Fruit fly (Drosophila melanogaster) whole organism, wandering third instar larva: Measurements from ENCODE around the gene SLIRP2.

Source experiments
- Abd-B ChIP-seq: fragments of >200 bp; optimal IDR thresholded peaks from 2 replicates; lab custom pipeline; 2017; ENCODE audit warnings: missing biosample characterization, missing genetic modification characterization
- CG32264 ChIP-seq: fragments of 200-800 bp; sonication (Bioruptor generic); optimal IDR thresholded peaks from 2 replicates; lab custom pipeline; 2016; ENCODE audit warnings: missing biosample characterization, missing genetic modification characterization
- CG9705 ChIP-seq: fragments of 200-800 bp; sonication (Bioruptor generic); optimal IDR thresholded peaks from 2 replicates; lab custom pipeline; 2018; ENCODE audit warnings: missing biosample characterization, mild to moderate bottlenecking, missing genetic modification characterization
- CrebA ChIP-seq: fragments of 200-800 bp; sonication (Bioruptor generic); optimal IDR thresholded peaks from 2 replicates; lab custom pipeline; 2016; ENCODE audit warnings: missing biosample characterization, mild to moderate bottlenecking, missing genetic modification characterization, borderline replicate concordance
- Dfd ChIP-seq: fragments of >200 bp; optimal IDR thresholded peaks from 2 replicates; lab custom pipeline; 2017; ENCODE audit warnings: missing biosample characterization, missing genetic modification characterization
- Dif ChIP-seq: fragments of 200-275, 200-300 bp; sonication (Bioruptor generic); optimal IDR thresholded peaks from 2 replicates; lab custom pipeline; 2018; ENCODE audit warnings: missing biosample characterization, missing genetic modification characterization; ENCODE audit not compliant: partially characterized antibody
- GATAd ChIP-seq: sonication (Bioruptor generic); optimal IDR thresholded peaks from 2 replicates; lab custom pipeline; 2016; ENCODE audit warnings: missing biosample characterization, missing genetic modification characterization
- HLH106 ChIP-seq: fragments of 200-800 bp; optimal IDR thresholded peaks from 3 replicates; lab custom pipeline; 2019; ENCODE audit warnings: missing biosample characterization, mild to moderate bottlenecking, missing genetic modification characterization, moderate library complexity
- Hnf4 ChIP-seq: fragments of 200-800 bp; sonication (Bioruptor generic); optimal IDR thresholded peaks from 2 replicates; lab custom pipeline; 2016; ENCODE audit warnings: missing biosample characterization, mild to moderate bottlenecking, missing genetic modification characterization
- Hr78 ChIP-seq: fragments of >200 bp; optimal IDR thresholded peaks from 2 replicates; lab custom pipeline; 2017; ENCODE audit warnings: missing biosample characterization, missing genetic modification characterization
- Hr83 ChIP-seq: fragments of 200-300 bp; sonication (Bioruptor generic); optimal IDR thresholded peaks from 2 replicates; lab custom pipeline; 2016; ENCODE audit warnings: missing biosample characterization, mild to moderate bottlenecking, missing genetic modification characterization, moderate library complexity; ENCODE audit not compliant: poor library complexity, severe bottlenecking
- Jra ChIP-seq: sonication (Bioruptor generic); optimal IDR thresholded peaks from 2 replicates; lab custom pipeline; 2016; ENCODE audit warnings: missing biosample characterization, missing genetic modification characterization
- Mio ChIP-seq: sonication (Bioruptor generic); optimal IDR thresholded peaks from 2 replicates; lab custom pipeline; 2016; ENCODE audit warnings: missing biosample characterization, missing genetic modification characterization
- Myc ChIP-seq: fragments of >200 bp; optimal IDR thresholded peaks from 2 replicates; lab custom pipeline; 2017
- N ChIP-seq: fragments of >200 bp; optimal IDR thresholded peaks from 2 replicates; lab custom pipeline; 2018; ENCODE audit warnings: missing biosample characterization, missing external identifiers, missing genetic modification characterization
- OdsH ChIP-seq: fragments of 200-800 bp; sonication (Bioruptor generic); optimal IDR thresholded peaks from 2 replicates; lab custom pipeline; 2016; ENCODE audit warnings: missing biosample characterization, mild to moderate bottlenecking, missing genetic modification characterization
- Rel ChIP-seq, 2 experiments: fragments of 200-800 bp; sonication (Bioruptor generic) in 1 of 2; optimal IDR thresholded peaks; 2 replicates in 1 of 2; 3 replicates in 1 of 2; lab custom pipeline; 2016 to 2019; ENCODE audit warnings: mild to moderate bottlenecking in 2 of 2, missing biosample characterization in 2 of 2, missing genetic modification characterization in 2 of 2, moderate library complexity in 1 of 2
- Sp1 ChIP-seq: fragments of 200-800 bp; sonication (Bioruptor generic); optimal IDR thresholded peaks from 3 replicates; lab custom pipeline; 2019; ENCODE audit warnings: missing biosample characterization, mild to moderate bottlenecking, missing genetic modification characterization, moderate library complexity
- Vsx2 ChIP-seq: fragments of 200-300, 225-300 bp; sonication (Bioruptor generic); optimal IDR thresholded peaks from 2 replicates; lab custom pipeline; 2018; ENCODE audit warnings: missing biosample characterization, missing genetic modification characterization; ENCODE audit not compliant: partially characterized antibody
- br ChIP-seq: fragments of 200-800 bp; sonication (Bioruptor generic); optimal IDR thresholded peaks from 2 replicates; lab custom pipeline; 2016; ENCODE audit warnings: missing biosample characterization, missing genetic modification characterization
- brk ChIP-seq: fragments of 200-800 bp; sonication (Bioruptor generic); optimal IDR thresholded peaks from 2 replicates; lab custom pipeline; 2016; ENCODE audit warnings: missing biosample characterization, mild to moderate bottlenecking, missing genetic modification characterization
- dl ChIP-seq, 2 experiments: fragments of 175-275, 200-275 bp in 1 of 2; fragments of 200-275 bp in 1 of 2; sonication (Bioruptor generic); optimal IDR thresholded peaks; lab custom pipeline; 2018; ENCODE audit warnings: mild to moderate bottlenecking in 2 of 2, missing biosample characterization in 2 of 2, missing genetic modification characterization in 2 of 2, moderate library complexity in 2 of 2; ENCODE audit not compliant: partially characterized antibody in 2 of 2, insufficient read depth in 1 of 2
- dmrt93B ChIP-seq: fragments of 200-800 bp; sonication (Bioruptor generic); optimal IDR thresholded peaks from 2 replicates; lab custom pipeline; 2018; ENCODE audit warnings: missing biosample characterization, mild to moderate bottlenecking, missing genetic modification characterization
- dsf ChIP-seq: sonication (Bioruptor generic); optimal IDR thresholded peaks from 2 replicates; lab custom pipeline; 2016; ENCODE audit warnings: missing biosample characterization, missing genetic modification characterization, borderline replicate concordance
- ey ChIP-seq: fragments of 200-800 bp; sonication (Bioruptor generic); optimal IDR thresholded peaks from 2 replicates; lab custom pipeline; 2016; ENCODE audit warnings: missing biosample characterization, missing genetic modification characterization
- foxo ChIP-seq, 2 experiments: fragments of 200-800 bp; sonication (Bioruptor generic); optimal IDR thresholded peaks; 2 replicates in 1 of 2; 3 replicates in 1 of 2; lab custom pipeline; 2016 to 2017; ENCODE audit warnings: missing biosample characterization in 2 of 2, missing genetic modification characterization in 2 of 2
- fru ChIP-seq: fragments of 200-800 bp; sonication (Bioruptor generic); optimal IDR thresholded peaks from 3 replicates; lab custom pipeline; 2016; ENCODE audit warnings: missing biosample characterization, mild to moderate bottlenecking, missing genetic modification characterization
- h ChIP-seq: fragments of 200-800 bp; sonication (Bioruptor generic); optimal IDR thresholded peaks from 3 replicates; lab custom pipeline; 2016; ENCODE audit warnings: missing biosample characterization, mild to moderate bottlenecking, missing genetic modification characterization
- jim ChIP-seq: fragments of 175-275, 200-325 bp; sonication (Bioruptor generic); optimal IDR thresholded peaks from 2 replicates; lab custom pipeline; 2016; ENCODE audit warnings: missing biosample characterization, mild to moderate bottlenecking, missing genetic modification characterization
- lola ChIP-seq: fragments of >200 bp; optimal IDR thresholded peaks from 2 replicates; lab custom pipeline; 2017; ENCODE audit warnings: missing biosample characterization, missing genetic modification characterization
- pan ChIP-seq: fragments of >200 bp; optimal IDR thresholded peaks from 2 replicates; lab custom pipeline; 2017
- psq ChIP-seq: fragments of 200-800 bp; sonication (Bioruptor generic); optimal IDR thresholded peaks from 3 replicates; lab custom pipeline; 2017; ENCODE audit warnings: missing biosample characterization, mild to moderate bottlenecking, missing genetic modification characterization, moderate library complexity
- rgr ChIP-seq: fragments of 200-800 bp; sonication (Bioruptor generic); optimal IDR thresholded peaks from 3 replicates; lab custom pipeline; 2016; ENCODE audit warnings: missing biosample characterization, mild to moderate bottlenecking, missing genetic modification characterization
- sage ChIP-seq: fragments of 200-800 bp; sonication (Bioruptor generic); optimal IDR thresholded peaks from 2 replicates; lab custom pipeline; 2016; ENCODE audit warnings: missing biosample characterization, mild to moderate bottlenecking, missing genetic modification characterization
- sv ChIP-seq: fragments of 200-800 bp; sonication (Bioruptor generic); optimal IDR thresholded peaks from 3 replicates; lab custom pipeline; 2016; ENCODE audit warnings: missing biosample characterization, missing genetic modification characterization
- tai ChIP-seq: sonication (Bioruptor generic); optimal IDR thresholded peaks from 2 replicates; lab custom pipeline; 2016; ENCODE audit warnings: missing biosample characterization, missing genetic modification characterization
- usp ChIP-seq: fragments of >200 bp; optimal IDR thresholded peaks from 2 replicates; lab custom pipeline; 2017; ENCODE audit warnings: missing biosample characterization, missing genetic modification characterization
- woc ChIP-seq: sonication (Bioruptor generic); optimal IDR thresholded peaks from 2 replicates; lab custom pipeline; 2016; ENCODE audit warnings: missing biosample characterization, mild to moderate bottlenecking, missing genetic modification characterization

Gene SLIRP2

dm6 chr3R:8669029-8669707 is 18.3 kb downstream of the SLIRP2 start:
- TF ChIP-seq usp: no peak
- TF ChIP-seq fru (GFP tag; lab: Kevin White, UChicago): peak; percentile 98
- TF ChIP-seq h (GFP tag; lab: Kevin White, UChicago): peak; percentile 99
- TF ChIP-seq lola (GFP tag; lab: Kevin White, UChicago): no peak
- TF ChIP-seq Hr78 (GFP tag; lab: Kevin White, UChicago): no peak
- peak; percentile 98 for TF ChIP-seq ey (GFP tag; lab: Kevin White, UChicago)
- peak; percentile 98 for TF ChIP-seq rgr
- peak; percentile 92 for TF ChIP-seq CG9705 (GFP tag; lab: Kevin White, UChicago)
- peak; percentile 99 for TF ChIP-seq OdsH (GFP tag; lab: Kevin White, UChicago)
- TF ChIP-seq Hr83 (GFP tag; lab: Kevin White, UChicago): peak; percentile 10
- TF ChIP-seq Myc (lab: Kevin White, UChicago): peak; percentile 17
- TF ChIP-seq br (GFP tag; lab: Kevin White, UChicago): peak; percentile 98
- TF ChIP-seq dl (GFP tag; optimal IDR thresholded peaks at IDR 0.05; lab: Kevin White, UChicago; ENCODE audit: insufficient read depth in 1 of 2, partially characterized antibody in 2 of 2): peak in 1 of 2 experiments; percentile 16
- no peak for TF ChIP-seq tai (GFP tag; lab: Kevin White, UChicago)
- TF ChIP-seq woc: peak; percentile 98
- TF ChIP-seq psq (GFP tag; lab: Kevin White, UChicago): peak; percentile 94
- no peak for TF ChIP-seq GATAd (GFP tag; lab: Kevin White, UChicago)
- peak; percentile 96 for TF ChIP-seq brk (GFP tag; lab: Kevin White, UChicago)
- TF ChIP-seq CG32264 (GFP tag; lab: Kevin White, UChicago): peak; percentile 93
- TF ChIP-seq Sp1: peak; percentile 97
- no peak for TF ChIP-seq N
- TF ChIP-seq Dfd (GFP tag; lab: Kevin White, UChicago): no peak
- no peak for TF ChIP-seq jim
- peak; percentile 96 for TF ChIP-seq HLH106
- TF ChIP-seq dsf (GFP tag; lab: Kevin White, UChicago): peak; percentile 85
- peak; percentile 95 for TF ChIP-seq sage
- TF ChIP-seq Hnf4 (GFP tag; lab: Kevin White, UChicago): peak; percentile 97
- peak; percentile 95 for TF ChIP-seq Jra (GFP tag; lab: Kevin White, UChicago)
- TF ChIP-seq foxo (GFP tag; optimal IDR thresholded peaks at IDR 0.05; lab: Kevin White, UChicago): peak; percentile 92 to 99
- peak; percentile 96 for TF ChIP-seq sv (GFP tag; lab: Kevin White, UChicago)
- peak; percentile 96 for TF ChIP-seq CrebA (GFP tag; lab: Kevin White, UChicago)
- peak; percentile 89 for TF ChIP-seq dmrt93B (GFP tag; lab: Kevin White, UChicago)
- peak; percentile 80 for TF ChIP-seq Dif (GFP tag; lab: Kevin White, UChicago)
- TF ChIP-seq pan (lab: Kevin White, UChicago): no peak
- TF ChIP-seq Rel (GFP tag; optimal IDR thresholded peaks at IDR 0.05; lab: Kevin White, UChicago): peak; percentile 88
- peak; percentile 86 for TF ChIP-seq Rel (tag; optimal IDR thresholded peaks at IDR 0.05; lab: Kevin White, UChicago)
- no peak for TF ChIP-seq Abd-B (GFP tag; lab: Kevin White, UChicago)
- no peak for TF ChIP-seq Vsx2 (GFP tag; lab: Kevin White, UChicago)
- peak; percentile 90 for TF ChIP-seq Mio (GFP tag; lab: Kevin White, UChicago)

dm6 chr3R:8669900-8670528 is 19.1 kb downstream of the SLIRP2 start:
- TF ChIP-seq br (GFP tag; lab: Kevin White, UChicago) (no peak), Rel (GFP tag; optimal IDR thresholded peaks at IDR 0.05; lab: Kevin White, UChicago) (peak; percentile 24), Rel (tag; optimal IDR thresholded peaks at IDR 0.05; lab: Kevin White, UChicago) (no peak), Sp1 (no peak), ey (GFP tag; lab: Kevin White, UChicago) (peak; percentile 54), psq (GFP tag; lab: Kevin White, UChicago) (no peak), rgr (peak; percentile 28), Hnf4 (GFP tag; lab: Kevin White, UChicago) (peak; percentile 29), CG32264 (GFP tag; lab: Kevin White, UChicago) (peak; percentile 31), foxo (GFP tag; optimal IDR thresholded peaks at IDR 0.05; lab: Kevin White, UChicago) (peak; percentile 8 to 48), h (GFP tag; lab: Kevin White, UChicago) (peak; percentile 67), fru (GFP tag; lab: Kevin White, UChicago) (no peak)
